Worm (Caenorhabditis elegans): Measurements from ENCODE around the gene srz-69.

The srz-69 gene

ce11 chrIV:3447350-3447749 is 29.7 kb downstream of the srz-69 start:
- TF ChIP-seq ceh-31 (tag; optimal IDR thresholded peaks at IDR 0.05) (no peak), pag-3 (tag; optimal IDR thresholded peaks at IDR 0.05; ENCODE audit: borderline replicate concordance) (no peak)

- no peak for TF ChIP-seq eyg-1 (tag; optimal IDR thresholded peaks at IDR 0.05)
- TF ChIP-seq nhr-232 (tag; optimal IDR thresholded peaks at IDR 0.05) = no peak
- TF ChIP-seq fax-1 (tag; optimal IDR thresholded peaks at IDR 0.05) = no peak
- TF ChIP-seq dve-1 (tag; optimal IDR thresholded peaks at IDR 0.05) = no peak
- TF ChIP-seq lin-11 (tag; optimal IDR thresholded peaks at IDR 0.05) = no peak
- TF ChIP-seq ceh-31 (tag; optimal IDR thresholded peaks at IDR 0.05) = no peak
- no peak for TF ChIP-seq lim-6 (tag; optimal IDR thresholded peaks at IDR 0.05)
- TF ChIP-seq pha-2 (tag; optimal IDR thresholded peaks at IDR 0.05) = no peak
- no peak for TF ChIP-seq F13H6.1 (tag; optimal IDR thresholded peaks at IDR 0.05)
- no peak for TF ChIP-seq K09A11.1 (tag; optimal IDR thresholded peaks at IDR 0.05; ENCODE audit: insufficient read depth)
- TF ChIP-seq ztf-16 (tag; optimal IDR thresholded peaks at IDR 0.05) = no peak
- no peak for TF ChIP-seq zip-5 (tag; optimal IDR thresholded peaks at IDR 0.05)
- TF ChIP-seq Y22D7AL.16 (tag; optimal IDR thresholded peaks at IDR 0.05) = no peak
- TF ChIP-seq elt-2 (tag; optimal IDR thresholded peaks at IDR 0.05) = no peak
Observed at ce11 chrIV:3444614-3445013, 32.4 kb downstream of the srz-69 start, which contains the start of gene F58E2.5. Gene F58E2.5 (plus strand): TSS chrIV:3444914.

- TF ChIP-seq che-1 (tag; optimal IDR thresholded peaks at IDR 0.05) = no peak
Observed at ce11 chrIV:3444101-3444500, 32.9 kb downstream of the srz-69 start, which contains the start of gene F09D12.2. Gene F09D12.2 (minus strand): TSS chrIV:3444201.

ce11 chrIV:3442513-3442912 is 34.5 kb downstream of the srz-69 start:
- TF ChIP-seq pha-4 (tag; optimal IDR thresholded peaks at IDR 0.05) (no peak), hlh-13 (GFP tag; optimal IDR thresholded peaks at IDR 0.05) (no peak), syd-9 (tag; optimal IDR thresholded peaks at IDR 0.05) (no peak), ceh-34 (tag; optimal IDR thresholded peaks at IDR 0.05) (no peak), Y22D7AL.16 (tag; optimal IDR thresholded peaks at IDR 0.05) (no peak)

- no peak for TF ChIP-seq ceh-9 (tag; optimal IDR thresholded peaks at IDR 0.05)
- TF ChIP-seq sox-4 (tag; optimal IDR thresholded peaks at IDR 0.05) = no peak
- no peak for TF ChIP-seq elt-2 (tag; optimal IDR thresholded peaks at IDR 0.05)
- TF ChIP-seq pha-4 (tag; optimal IDR thresholded peaks at IDR 0.05) = no peak
Observed at ce11 chrIV:3440848-3441247, 36.2 kb downstream of the srz-69 start, which contains the start of gene grd-10. Gene grd-10 (plus strand): TSS chrIV:3441055.

- TF ChIP-seq sox-4 (tag; optimal IDR thresholded peaks at IDR 0.05) = no peak
- no peak for TF ChIP-seq sdc-2 (tag; optimal IDR thresholded peaks at IDR 0.05)
- no peak for TF ChIP-seq ceh-19 (GFP tag; optimal IDR thresholded peaks at IDR 0.05)
- TF ChIP-seq elt-2 (tag; optimal IDR thresholded peaks at IDR 0.05) = no peak
- TF ChIP-seq hlh-30 (tag; optimal IDR thresholded peaks at IDR 0.05; ENCODE audit: insufficient read depth) = no peak
- no peak for TF ChIP-seq ceh-2 (tag; optimal IDR thresholded peaks at IDR 0.05)
- TF ChIP-seq dve-1 (tag; optimal IDR thresholded peaks at IDR 0.05) = no peak
- no peak for TF ChIP-seq eyg-1 (tag; optimal IDR thresholded peaks at IDR 0.05)
- no peak for TF ChIP-seq ceh-6 (GFP tag; optimal IDR thresholded peaks at IDR 0.05)
- no peak for TF ChIP-seq F13H6.1 (tag; optimal IDR thresholded peaks at IDR 0.05)
- no peak for TF ChIP-seq tbx-2 (tag; optimal IDR thresholded peaks at IDR 0.05)
- no peak for TF ChIP-seq ceh-18 (tag; optimal IDR thresholded peaks at IDR 0.05)
- TF ChIP-seq rnt-1 (tag; optimal IDR thresholded peaks at IDR 0.05) = no peak
- TF ChIP-seq C38D4.7 (GFP tag; optimal IDR thresholded peaks at IDR 0.05) = no peak
- TF ChIP-seq unc-3 (GFP tag; conservative IDR thresholded peaks at IDR 0.05) = no peak
- no peak for TF ChIP-seq unc-3 (tag; optimal IDR thresholded peaks at IDR 0.05)
- TF ChIP-seq ama-1 (optimal IDR thresholded peaks at IDR 0.05) = no peak
- TF ChIP-seq ceh-14 (tag; optimal IDR thresholded peaks at IDR 0.05) = no peak
- no peak for TF ChIP-seq ceh-48 (tag; optimal IDR thresholded peaks at IDR 0.05)
- no peak for TF ChIP-seq ceh-45 (GFP tag; IDR thresholded peaks at IDR 0.05)
- TF ChIP-seq ahr-1 (tag; optimal IDR thresholded peaks at IDR 0.05) = no peak
Observed at ce11 chrIV:3439354-3439753, 37.7 kb downstream of the srz-69 start, which contains the start of gene grd-3. Gene grd-3 (plus strand): TSS chrIV:3439655.
